Worm (Caenorhabditis elegans) whole organism, L4 larva: ENCODE results near the gene kin-9.

Source experiments
- F49E8.2 ChIP-seq: sonication (generic microtip); optimal IDR thresholded peaks from 2 replicates; lab custom pipeline; 2016; ENCODE audit warnings: missing compliant biosample characterization, mild to moderate bottlenecking, missing genetic modification characterization, borderline replicate concordance
- R02D3.7 ChIP-seq: fragments of 150-350 bp; sonication (generic microtip); optimal IDR thresholded peaks from 3 replicates; lab custom pipeline; 2014; ENCODE audit warnings: missing biosample characterization, missing genetic modification characterization
- Y5F2A.4 ChIP-seq: fragments of 200-800 bp; sonication (Bioruptor generic); optimal IDR thresholded peaks from 2 replicates; lab custom pipeline; 2018; ENCODE audit warnings: mild to moderate bottlenecking, missing genetic modification characterization, missing compliant biosample characterization
- aly-2 ChIP-seq: sonication (generic microtip); optimal IDR thresholded peaks from 2 replicates; lab custom pipeline; 2018; ENCODE audit warnings: missing biosample characterization, missing genetic modification characterization
- attf-4 ChIP-seq: sonication (generic microtip); optimal IDR thresholded peaks from 3 replicates; lab custom pipeline; 2017; ENCODE audit warnings: missing biosample characterization, missing genetic modification characterization
- ces-1 ChIP-seq: fragments of 150-350 bp; sonication (generic microtip); optimal IDR thresholded peaks from 4 replicates; lab custom pipeline; 2014; ENCODE audit warnings: missing biosample characterization, missing genetic modification reagents, missing genetic modification characterization
- daf-16 ChIP-seq, 3 experiments: sonication (generic microtip); optimal IDR thresholded peaks; 2 replicates each; lab custom pipeline; 2016 to 2017; ENCODE audit warnings: missing genetic modification characterization in 3 of 3, missing genetic modification reagents in 3 of 3, mild to moderate bottlenecking in 2 of 3, missing compliant biosample characterization in 2 of 3, missing biosample characterization in 1 of 3, moderate library complexity in 1 of 3
- egl-27 ChIP-seq: sonication (generic microtip); optimal IDR thresholded peaks from 3 replicates; lab custom pipeline; 2017; ENCODE audit warnings: missing biosample characterization, missing genetic modification reagents, missing genetic modification characterization
- lin-13 ChIP-seq: fragments of 150-350 bp; optimal IDR thresholded peaks from 2 replicates; lab custom pipeline; 2014; ENCODE audit warnings: missing biosample characterization, missing genetic modification reagents, missing genetic modification characterization
- mdt-29 ChIP-seq: fragments of 200-800 bp; sonication (Bioruptor generic); IDR thresholded peaks from 2 replicates; pipeline ENCODE4 v1.3.6; 2022; ENCODE audit warnings: missing genetic modification reagents, missing genetic modification characterization, missing compliant biosample characterization
- mxl-2 ChIP-seq: fragments of 200-800 bp; sonication (Bioruptor generic); conservative IDR thresholded peaks from 2 replicates; pipeline ENCODE4 v1.3.6; 2022; ENCODE audit warnings: missing genetic modification reagents, missing genetic modification characterization, missing compliant biosample characterization
- nhr-102 ChIP-seq: sonication (generic microtip); optimal IDR thresholded peaks from 2 replicates; lab custom pipeline; 2016; ENCODE audit warnings: mild to moderate bottlenecking, missing genetic modification characterization, moderate library complexity, missing compliant biosample characterization
- snpc-1.2 ChIP-seq: fragments of 200-800 bp; sonication (Bioruptor generic); IDR thresholded peaks from 2 replicates; pipeline ENCODE4 v1.3.6; 2022; ENCODE audit warnings: missing genetic modification reagents, missing genetic modification characterization, missing compliant biosample characterization
- snpc-4 ChIP-seq: fragments of 150-350 bp; optimal IDR thresholded peaks from 2 replicates; lab custom pipeline; 2014; ENCODE audit warnings: missing biosample characterization, missing genetic modification characterization

ce11 chrX:8413130-8413529, 19.3 kb upstream of the kin-9 start, which contains the start of gene F08F1.4:
- TF ChIP-seq daf-16 (GFP tag; optimal IDR thresholded peaks at IDR 0.05; lab: Kevin White, UChicago) (no peak), daf-16 (tag; optimal IDR thresholded peaks at IDR 0.05; lab: Kevin White, UChicago) (no peak), mdt-29 (no peak), snpc-4 (tag; lab: Kevin White, UChicago) (no peak), F49E8.2 (tag; lab: Kevin White, UChicago) (no peak), lin-13 (GFP tag; lab: Kevin White, UChicago) (no peak), egl-27 (no peak), mxl-2 (no peak), aly-2 (tag; lab: Kevin White, UChicago) (no peak), ces-1 (GFP tag; lab: Kevin White, UChicago) (no peak), nhr-102 (tag; lab: Kevin White, UChicago) (no peak), attf-4 (tag; lab: Kevin White, UChicago) (no peak), snpc-1.2 (no peak), R02D3.7 (tag; lab: Kevin White, UChicago) (no peak), Y5F2A.4 (no peak)
